Worm (Caenorhabditis elegans) whole organism, late embryonic: Measurements from ENCODE around the gene sri-31.

Source experiments
- ceh-2 ChIP-seq: sonication (generic microtip); optimal IDR thresholded peaks from 2 replicates; lab custom pipeline; 2016; ENCODE audit warnings: missing genotype, missing genetic modification characterization, missing compliant biosample characterization
- che-1 ChIP-seq: sonication (generic microtip); optimal IDR thresholded peaks from 2 replicates; lab custom pipeline; 2016; ENCODE audit warnings: mild to moderate bottlenecking, missing genetic modification characterization, missing compliant biosample characterization
- fkh-10 ChIP-seq: fragments of 150-350 bp; optimal IDR thresholded peaks from 2 replicates; lab custom pipeline; 2014; ENCODE audit warnings: missing biosample characterization, missing genetic modification reagents, missing genetic modification characterization
- hlh-15 ChIP-seq: sonication (generic microtip); optimal IDR thresholded peaks from 2 replicates; lab custom pipeline; 2016; ENCODE audit warnings: missing genetic modification characterization, missing compliant biosample characterization
- madf-2 ChIP-seq: sonication (generic microtip); optimal IDR thresholded peaks from 2 replicates; lab custom pipeline; 2017; ENCODE audit warnings: missing genetic modification characterization, missing compliant biosample characterization
- nhr-232 ChIP-seq: sonication (generic microtip); optimal IDR thresholded peaks from 2 replicates; lab custom pipeline; 2016; ENCODE audit warnings: missing genetic modification characterization, missing compliant biosample characterization
- pag-3 ChIP-seq: sonication (generic microtip); optimal IDR thresholded peaks from 2 replicates; lab custom pipeline; 2016; ENCODE audit warnings: missing compliant biosample characterization, missing genetic modification characterization, borderline replicate concordance
- pros-1 ChIP-seq: fragments of 150-350 bp; optimal IDR thresholded peaks from 2 replicates; lab custom pipeline; 2014; ENCODE audit warnings: missing biosample characterization, missing genetic modification reagents, missing genetic modification characterization
- tbx-2 ChIP-seq: sonication (generic microtip); optimal IDR thresholded peaks from 2 replicates; lab custom pipeline; 2016; ENCODE audit warnings: missing genetic modification characterization, missing compliant biosample characterization

DNA sequence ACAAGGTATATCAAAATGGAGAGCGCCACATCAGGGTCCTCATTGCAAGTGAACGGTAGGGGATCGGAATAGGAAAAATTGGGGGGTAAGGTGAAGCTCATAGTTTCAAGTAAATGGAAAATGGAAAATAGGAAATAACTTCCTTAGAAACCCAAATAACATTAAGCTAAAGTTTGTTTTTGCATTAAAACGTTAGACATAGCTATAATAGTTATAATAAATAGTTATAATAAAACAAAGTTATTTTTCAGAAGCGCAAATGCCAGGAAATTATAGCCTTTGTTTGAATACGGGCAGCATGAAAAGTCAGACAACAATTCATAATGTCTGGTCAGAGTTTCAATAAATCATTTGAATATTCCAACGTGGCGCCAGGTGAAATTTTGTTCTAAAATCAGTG is 49.7 kb downstream of the sri-31 start, which contains the start of gene srg-24:
- TF ChIP-seq nhr-232 (tag; lab: Kevin White, UChicago) (no peak), che-1 (tag; lab: Kevin White, UChicago) (no peak), tbx-2 (tag; lab: Kevin White, UChicago) (no peak), ceh-2 (tag; lab: Kevin White, UChicago) (no peak), pros-1 (tag; lab: Kevin White, UChicago) (no peak), fkh-10 (GFP tag; lab: Kevin White, UChicago) (no peak), madf-2 (no peak), hlh-15 (tag; lab: Kevin White, UChicago) (no peak), pag-3 (tag; lab: Kevin White, UChicago) (no peak)
